Fruit fly (Drosophila melanogaster) whole organism, embryonic: ENCODE data around the gene bin.

Experiments
- Adf1 ChIP-seq: fragments of 200-800 bp; sonication (Bioruptor generic); IDR thresholded peaks from 2 replicates; pipeline ENCODE4 v1.3.6; 2022; ENCODE audit warnings: missing biosample characterization, missing genetic modification characterization
- Aef1 ChIP-seq: fragments of 200-800 bp; sonication (Bioruptor generic); IDR thresholded peaks from 3 replicates; pipeline ENCODE4 v1.3.6; 2022; ENCODE audit warnings: missing biosample characterization, missing genetic modification characterization
- CG11504 ChIP-seq: fragments of 200-800 bp; sonication (Bioruptor generic); optimal IDR thresholded peaks from 3 replicates; lab custom pipeline; 2019; ENCODE audit warnings: missing biosample characterization, mild to moderate bottlenecking, missing genetic modification characterization, moderate library complexity
- CG12071 ChIP-seq: fragments of 200-800 bp; sonication (Bioruptor generic); optimal IDR thresholded peaks from 3 replicates; lab custom pipeline; 2018; ENCODE audit warnings: missing biosample characterization, mild to moderate bottlenecking, missing genetic modification characterization
- CG14441 ChIP-seq: fragments of 200-800 bp; sonication (Bioruptor generic); IDR thresholded peaks from 2 replicates; pipeline ENCODE4 v1.3.6; 2022; ENCODE audit warnings: missing biosample characterization, missing genetic modification characterization
- CG15514 ChIP-seq: fragments of 200-800 bp; sonication (Bioruptor generic); optimal IDR thresholded peaks from 3 replicates; lab custom pipeline; 2017; ENCODE audit warnings: missing biosample characterization, missing genetic modification characterization, mild to moderate bottlenecking, moderate library complexity, missing genetic modification reagents
- CG15696 ChIP-seq: fragments of 200-800 bp; sonication (Bioruptor generic); optimal IDR thresholded peaks from 2 replicates; lab custom pipeline; 2019; ENCODE audit warnings: missing biosample characterization, mild to moderate bottlenecking, missing genetic modification characterization, moderate library complexity
- CG16815 ChIP-seq: fragments of 200-800 bp; sonication (Bioruptor generic); optimal IDR thresholded peaks from 3 replicates; lab custom pipeline; 2017; ENCODE audit warnings: missing biosample characterization, mild to moderate bottlenecking, missing genetic modification characterization
- CG18619 ChIP-seq: fragments of 200-800 bp; sonication (Bioruptor generic); optimal IDR thresholded peaks from 3 replicates; lab custom pipeline; 2017; ENCODE audit warnings: missing biosample characterization, mild to moderate bottlenecking, missing genetic modification characterization
- CG4424 ChIP-seq: fragments of 200-800 bp; sonication (Bioruptor generic); optimal IDR thresholded peaks from 3 replicates; lab custom pipeline; 2016; ENCODE audit warnings: missing biosample characterization, missing genetic modification characterization
- CG5245 ChIP-seq: fragments of 200-800 bp; sonication (Bioruptor generic); optimal IDR thresholded peaks from 3 replicates; lab custom pipeline; 2016; ENCODE audit warnings: missing biosample characterization, missing genetic modification characterization
- CG7372 ChIP-seq: fragments of 200-800 bp; sonication (Bioruptor generic); IDR thresholded peaks from 2 replicates; pipeline ENCODE4 v1.3.6; 2022; ENCODE audit warnings: missing biosample characterization, missing genetic modification characterization
- CG8359 ChIP-seq: fragments of 200-800 bp; sonication (Bioruptor generic); optimal IDR thresholded peaks from 2 replicates; lab custom pipeline; 2017; ENCODE audit warnings: missing biosample characterization, mild to moderate bottlenecking, missing genetic modification characterization, borderline replicate concordance
- CG8388 ChIP-seq: fragments of 200-800 bp; sonication (Bioruptor generic); optimal IDR thresholded peaks from 2 replicates; lab custom pipeline; 2019; ENCODE audit warnings: missing biosample characterization, mild to moderate bottlenecking, missing genetic modification characterization, moderate library complexity
- CG8944 ChIP-seq: fragments of 200-800 bp; sonication (Bioruptor generic); optimal IDR thresholded peaks from 3 replicates; lab custom pipeline; 2016; ENCODE audit warnings: missing biosample characterization, missing genetic modification characterization
- CG9437 ChIP-seq: fragments of 200-800 bp; sonication (Bioruptor generic); optimal IDR thresholded peaks from 2 replicates; lab custom pipeline; 2018; ENCODE audit warnings: missing biosample characterization, mild to moderate bottlenecking, missing genetic modification characterization
- CG9609 ChIP-seq: fragments of 200-800 bp; sonication (Bioruptor generic); optimal IDR thresholded peaks from 3 replicates; lab custom pipeline; 2016; ENCODE audit warnings: missing biosample characterization, missing genetic modification characterization
- CrebB ChIP-seq: fragments of 200-800 bp; sonication (Bioruptor generic); optimal IDR thresholded peaks from 3 replicates; lab custom pipeline; 2018; ENCODE audit warnings: missing biosample characterization, mild to moderate bottlenecking, missing genetic modification characterization
- Dll ChIP-seq: fragments of 200-800 bp; sonication (Bioruptor generic); IDR thresholded peaks from 4 replicates; pipeline ENCODE4 v1.3.6; 2022; ENCODE audit warnings: missing biosample characterization, missing genetic modification characterization; ENCODE audit not compliant: partially characterized antibody
- HLH54F ChIP-seq: fragments of 200-800 bp; sonication (Bioruptor generic); optimal IDR thresholded peaks from 3 replicates; lab custom pipeline; 2016; ENCODE audit warnings: missing biosample characterization, missing genetic modification characterization
- Opbp ChIP-seq: fragments of 200-800 bp; sonication (Bioruptor generic); IDR thresholded peaks from 3 replicates; pipeline ENCODE4 v1.3.6; 2022; ENCODE audit warnings: missing biosample characterization, missing genetic modification characterization; ENCODE audit not compliant: partially characterized antibody
- Ptx1 ChIP-seq: fragments of 200-800 bp; sonication (Bioruptor generic); IDR thresholded peaks from 2 replicates; pipeline ENCODE4 v1.3.6; 2022; ENCODE audit warnings: missing biosample characterization, missing genetic modification characterization
- Six4 ChIP-seq: fragments of 200-800 bp; sonication (Bioruptor generic); optimal IDR thresholded peaks from 2 replicates; lab custom pipeline; 2016; ENCODE audit warnings: missing biosample characterization, missing genetic modification characterization
- Sry-δ ChIP-seq: fragments of 200-800 bp; sonication (Bioruptor generic); optimal IDR thresholded peaks from 2 replicates; lab custom pipeline; 2016; ENCODE audit warnings: missing biosample characterization, missing genetic modification characterization
- Taf1 ChIP-seq: fragments of 200-800 bp; sonication (Bioruptor generic); IDR thresholded peaks from 2 replicates; pipeline ENCODE4 v1.3.6; 2022; ENCODE audit warnings: missing biosample characterization, missing genetic modification characterization
- Trl ChIP-seq, 3 experiments: fragments of >200 bp in 2 of 3; fragments of 200-800 bp in 1 of 3; sonication (Bioruptor generic) in 1 of 3; optimal IDR thresholded peaks; 2 replicates in 1 of 3; 3 replicates in 2 of 3; lab custom pipeline; 2016 to 2017; ENCODE audit warnings: missing biosample characterization in 1 of 3, missing genetic modification characterization in 1 of 3
- az2 ChIP-seq: fragments of 200-800 bp; sonication (Bioruptor generic); optimal IDR thresholded peaks from 3 replicates; lab custom pipeline; 2016; ENCODE audit warnings: missing biosample characterization, missing genetic modification characterization
- bab2 ChIP-seq: fragments of 200-800 bp; sonication (Bioruptor generic); optimal IDR thresholded peaks from 2 replicates; lab custom pipeline; 2016; ENCODE audit warnings: missing biosample characterization, missing genetic modification characterization
- cad ChIP-seq: fragments of >200 bp; optimal IDR thresholded peaks from 2 replicates; lab custom pipeline; 2017; ENCODE audit warnings: missing biosample characterization, missing genetic modification characterization
- chn ChIP-seq: fragments of 200-800 bp; sonication (Bioruptor generic); optimal IDR thresholded peaks from 2 replicates; lab custom pipeline; 2016; ENCODE audit warnings: missing biosample characterization, missing genetic modification characterization
- danr ChIP-seq: fragments of 200-800 bp; sonication (Bioruptor generic); IDR thresholded peaks from 2 replicates; pipeline ENCODE4 v1.3.6; 2022; ENCODE audit warnings: missing biosample characterization, missing genetic modification characterization
- ewg ChIP-seq: fragments of 200-800 bp; sonication (Bioruptor generic); optimal IDR thresholded peaks from 3 replicates; lab custom pipeline; 2017; ENCODE audit warnings: mild to moderate bottlenecking, missing biosample characterization, missing genetic modification reagents, missing genetic modification characterization
- hbn ChIP-seq: fragments of 200-800 bp; sonication (Bioruptor generic); IDR thresholded peaks from 2 replicates; pipeline ENCODE4 v1.3.6; 2022; ENCODE audit warnings: missing biosample characterization, missing genetic modification characterization; ENCODE audit not compliant: partially characterized antibody
- ind ChIP-seq: fragments of 200-800 bp; sonication (Bioruptor generic); optimal IDR thresholded peaks from 3 replicates; lab custom pipeline; 2016; ENCODE audit warnings: missing biosample characterization, missing genetic modification characterization
- kay ChIP-seq: fragments of 200-800 bp; sonication (Bioruptor generic); optimal IDR thresholded peaks from 2 replicates; lab custom pipeline; 2016; ENCODE audit warnings: missing biosample characterization, missing genetic modification characterization
- ken ChIP-seq: fragments of 200-800 bp; sonication (Bioruptor generic); IDR thresholded peaks from 3 replicates; pipeline ENCODE4 v1.3.6; 2022; ENCODE audit warnings: missing biosample characterization, missing genetic modification characterization
- kni ChIP-seq: fragments of 200-800 bp; sonication (Bioruptor generic); optimal IDR thresholded peaks from 3 replicates; lab custom pipeline; 2017; ENCODE audit warnings: mild to moderate bottlenecking, missing biosample characterization, missing genetic modification reagents, missing genetic modification characterization
- lab ChIP-seq: fragments of 200-800 bp; sonication (Bioruptor generic); optimal IDR thresholded peaks from 3 replicates; lab custom pipeline; 2017; ENCODE audit warnings: missing biosample characterization, missing genetic modification characterization, mild to moderate bottlenecking, moderate library complexity, missing genetic modification reagents
- lbe ChIP-seq: fragments of 200-800 bp; sonication (Bioruptor generic); optimal IDR thresholded peaks from 2 replicates; lab custom pipeline; 2016; ENCODE audit warnings: missing biosample characterization, mild to moderate bottlenecking, missing genetic modification characterization
- lola ChIP-seq, 3 experiments: fragments of >200 bp in 2 of 3; fragments of 200-800 bp in 1 of 3; sonication (Bioruptor generic) in 1 of 3; optimal IDR thresholded peaks; 2 replicates each; lab custom pipeline; 2017 to 2019; ENCODE audit warnings: missing biosample characterization in 3 of 3, missing genetic modification characterization in 3 of 3, mild to moderate bottlenecking in 1 of 3, moderate library complexity in 1 of 3
- otp ChIP-seq: fragments of 200-800 bp; sonication (Bioruptor generic); IDR thresholded peaks from 3 replicates; pipeline ENCODE4, ENCODE4 v1.3.6; 2022; ENCODE audit warnings: missing biosample characterization, missing genetic modification characterization
- repo ChIP-seq: fragments of 200-800 bp; sonication (Bioruptor generic); optimal IDR thresholded peaks from 2 replicates; lab custom pipeline; 2016; ENCODE audit warnings: missing biosample characterization, missing genetic modification characterization
- sima ChIP-seq: fragments of 200-800 bp; sonication (Bioruptor generic); optimal IDR thresholded peaks from 2 replicates; lab custom pipeline; 2016; ENCODE audit warnings: missing biosample characterization, missing genetic modification characterization
- sna ChIP-seq: fragments of 200-800 bp; sonication (Bioruptor generic); IDR thresholded peaks from 2 replicates; pipeline ENCODE4 v1.3.6; 2022; ENCODE audit warnings: missing biosample characterization, missing genetic modification characterization; ENCODE audit not compliant: partially characterized antibody
- stc ChIP-seq: fragments of 200-800 bp; sonication (Bioruptor generic); IDR thresholded peaks from 2 replicates; pipeline ENCODE4 v1.3.6; 2022; ENCODE audit warnings: missing biosample characterization, missing genetic modification characterization
- tin ChIP-seq: fragments of 200-800 bp; sonication (Bioruptor generic); optimal IDR thresholded peaks from 3 replicates; lab custom pipeline; 2016; ENCODE audit warnings: missing biosample characterization, missing genetic modification characterization
- tx ChIP-seq: fragments of 200-800 bp; sonication (Bioruptor generic); optimal IDR thresholded peaks from 2 replicates; lab custom pipeline; 2016; ENCODE audit warnings: missing biosample characterization, missing genetic modification characterization
- z ChIP-seq: fragments of 200-800 bp; sonication (Bioruptor generic); IDR thresholded peaks from 3 replicates; pipeline ENCODE4 v1.3.6; 2022; ENCODE audit warnings: missing biosample characterization, missing genetic modification characterization
- zen ChIP-seq: fragments of 200-800 bp; sonication (Bioruptor generic); optimal IDR thresholded peaks from 3 replicates; lab custom pipeline; 2018; ENCODE audit warnings: missing biosample characterization, mild to moderate bottlenecking, missing genetic modification characterization, moderate library complexity

The bin gene

dm6 chr3L:6964488-6965152 lies 25.8 kb upstream of the bin start, which contains the start of gene sgl (continued):
- TF ChIP-seq Taf1 (no peak), CG15696 (tag; lab: Kevin White, UChicago) (peak; percentile 7), CrebB (peak; percentile 22), CG9609 (GFP tag; lab: Kevin White, UChicago) (no peak), kni (peak; percentile 68), ind (GFP tag; lab: Kevin White, UChicago) (no peak), bab2 (no peak), zen (tag; lab: Kevin White, UChicago) (peak; percentile 30), lbe (GFP tag; lab: Kevin White, UChicago) (no peak), CG11504 (peak; percentile 44), CG4424 (peak; percentile 19), CG8388 (GFP tag; lab: Kevin White, UChicago) (no peak), otp (GFP tag; lab: Robert Waterston, UW) (peak; percentile 59; the same call in 1 of the 3 replicates), ewg (GFP tag; lab: Kevin White, UChicago) (peak; percentile 2), sima (GFP tag; lab: Kevin White, UChicago) (no peak), danr (GFP tag; lab: Robert Waterston, UW) (no peak), lab (GFP tag; lab: Kevin White, UChicago) (no peak), Adf1 (GFP tag; lab: Robert Waterston, UW) (peak; percentile 60; the same call in 1 of the 2 replicates), Trl (optimal IDR thresholded peaks at IDR 0.05; lab: Kevin White, UChicago) (peak in 1 of 2 experiments; percentile 55), Trl (GFP tag; optimal IDR thresholded peaks at IDR 0.05; lab: Kevin White, UChicago) (no peak), stc (peak; percentile 60; the same call in 1 of the 2 replicates), CG16815 (GFP tag; lab: Kevin White, UChicago) (no peak), z (GFP tag; lab: Robert Waterston, UW) (no peak), Opbp (GFP tag; lab: Robert Waterston, UW) (peak; percentile 76), ken (GFP tag; lab: Robert Waterston, UW) (peak; percentile 59; the same call in 1 of the 3 replicates), CG15514 (GFP tag; lab: Kevin White, UChicago) (peak; percentile 46), CG8359 (GFP tag; lab: Kevin White, UChicago) (no peak), Six4 (GFP tag; lab: Kevin White, UChicago) (no peak), CG7372 (GFP tag; lab: Robert Waterston, UW) (no peak), CG14441 (GFP tag; lab: Robert Waterston, UW) (0 out of 2 replicates have a peak, but pooled peaks have one; percentile 18), CG9437 (GFP tag; lab: Kevin White, UChicago) (no peak), lola (GFP tag; optimal IDR thresholded peaks at IDR 0.05; lab: Kevin White, UChicago) (no peak), CG5245 (GFP tag; lab: Kevin White, UChicago) (no peak), CG12071 (GFP tag; lab: Kevin White, UChicago) (peak; percentile 3), hbn (GFP tag; lab: Robert Waterston, UW) (0 out of 2 replicates have a peak, but pooled peaks have one; percentile 23), Aef1 (GFP tag; lab: Robert Waterston, UW) (peak; percentile 84), cad (GFP tag; lab: Kevin White, UChicago) (no peak), CG8944 (no peak), Dll (GFP tag; lab: Robert Waterston, UW) (peak; percentile 60; the same call in 2 of the 4 replicates), chn (GFP tag; lab: Kevin White, UChicago) (peak; percentile 43), Ptx1 (GFP tag; lab: Robert Waterston, UW) (no peak), tin (no peak), kay (GFP tag; lab: Kevin White, UChicago) (no peak), az2 (GFP tag; lab: Kevin White, UChicago) (peak; percentile 20), CG18619 (GFP tag; lab: Kevin White, UChicago) (no peak), repo (GFP tag; lab: Kevin White, UChicago) (no peak), sna (GFP tag; lab: Robert Waterston, UW) (peak; percentile 50; the same call in 1 of the 2 replicates), tx (no peak), Sry-δ (GFP tag; lab: Kevin White, UChicago) (peak; percentile 13), HLH54F (GFP tag; lab: Kevin White, UChicago) (no peak)
